Fruit fly (Drosophila melanogaster) whole organism, prepupa: ENCODE data around the gene Dscam2.

Experiments used
- CG10669 ChIP-seq: fragments of 200-800 bp; sonication (Bioruptor generic); optimal IDR thresholded peaks from 3 replicates; lab custom pipeline; 2018; ENCODE audit warnings: missing biosample characterization, mild to moderate bottlenecking, missing genetic modification characterization, moderate library complexity
- CG11294 ChIP-seq: fragments of 200-800 bp; sonication (Bioruptor generic); IDR thresholded peaks from 2 replicates; pipeline ENCODE4 v1.3.6; 2022; ENCODE audit warnings: missing biosample characterization, missing genetic modification characterization
- CG11762 ChIP-seq: fragments of 200-800 bp; sonication (Bioruptor generic); optimal IDR thresholded peaks from 3 replicates; lab custom pipeline; 2016; ENCODE audit warnings: missing biosample characterization, missing genetic modification characterization; ENCODE audit not compliant: insufficient read depth
- CG11902 ChIP-seq: fragments of 200-800 bp; sonication (Bioruptor generic); optimal IDR thresholded peaks from 3 replicates; lab custom pipeline; 2016; ENCODE audit warnings: missing biosample characterization, missing genetic modification characterization
- CG15336 ChIP-seq: fragments of 200-800 bp; sonication (Bioruptor generic); IDR thresholded peaks from 2 replicates; pipeline ENCODE4 v1.3.6; 2022; ENCODE audit warnings: missing biosample characterization, missing genetic modification characterization
- CG1621 ChIP-seq: fragments of 200-800 bp; sonication (Bioruptor generic); optimal IDR thresholded peaks from 3 replicates; lab custom pipeline; 2018; ENCODE audit warnings: missing biosample characterization, mild to moderate bottlenecking, missing genetic modification characterization
- CG31627 ChIP-seq: fragments of 200-800 bp; sonication (Bioruptor generic); optimal IDR thresholded peaks from 3 replicates; lab custom pipeline; 2016; ENCODE audit warnings: missing biosample characterization, missing genetic modification characterization
- CG32006 ChIP-seq: fragments of 200-800 bp; sonication (Bioruptor generic); optimal IDR thresholded peaks from 3 replicates; lab custom pipeline; 2017; ENCODE audit warnings: missing biosample characterization, mild to moderate bottlenecking, missing genetic modification characterization
- CG34406 ChIP-seq: fragments of 200-800 bp; sonication (Bioruptor generic); optimal IDR thresholded peaks from 3 replicates; lab custom pipeline; 2016; ENCODE audit warnings: missing biosample characterization, missing genetic modification characterization
- CG3919 ChIP-seq: fragments of 200-800 bp; sonication (Bioruptor generic); optimal IDR thresholded peaks from 3 replicates; lab custom pipeline; 2016; ENCODE audit warnings: missing biosample characterization, missing genetic modification characterization
- CG6808 ChIP-seq: fragments of 200-800 bp; sonication (Bioruptor generic); optimal IDR thresholded peaks from 3 replicates; lab custom pipeline; 2017; ENCODE audit warnings: missing biosample characterization, missing genetic modification characterization, mild to moderate bottlenecking, moderate library complexity, missing genetic modification reagents
- CG6854 ChIP-seq: fragments of 200-800 bp; sonication (Bioruptor generic); optimal IDR thresholded peaks from 2 replicates; lab custom pipeline; 2017; ENCODE audit warnings: missing biosample characterization, mild to moderate bottlenecking, missing genetic modification characterization
- CG7368 ChIP-seq: fragments of 200-800 bp; sonication (Bioruptor generic); optimal IDR thresholded peaks from 3 replicates; lab custom pipeline; 2016; ENCODE audit warnings: missing biosample characterization, missing genetic modification characterization
- CG8119 ChIP-seq: fragments of 200-800 bp; sonication (Bioruptor generic); IDR thresholded peaks from 3 replicates; pipeline ENCODE4 v1.3.6; 2022; ENCODE audit warnings: missing biosample characterization, missing genetic modification characterization
- CG8319 ChIP-seq: fragments of 200-800 bp; sonication (Bioruptor generic); optimal IDR thresholded peaks from 3 replicates; lab custom pipeline; 2016; ENCODE audit warnings: missing biosample characterization, missing genetic modification characterization
- CG8632 ChIP-seq: fragments of 200-800 bp; sonication (Bioruptor generic); optimal IDR thresholded peaks from 3 replicates; lab custom pipeline; 2016; ENCODE audit warnings: missing biosample characterization, missing genetic modification characterization
- CG9139 ChIP-seq: fragments of 200-800 bp; sonication (Bioruptor generic); optimal IDR thresholded peaks from 3 replicates; lab custom pipeline; 2017; ENCODE audit warnings: missing biosample characterization, mild to moderate bottlenecking, missing genetic modification characterization
- Eip75B ChIP-seq: fragments of 200-800 bp; sonication (Bioruptor generic); optimal IDR thresholded peaks from 3 replicates; lab custom pipeline; 2016; ENCODE audit warnings: missing biosample characterization, missing genetic modification characterization
- Eip93F ChIP-seq: fragments of 200-800 bp; sonication (Bioruptor generic); optimal IDR thresholded peaks from 2 replicates; lab custom pipeline; 2016; ENCODE audit warnings: missing biosample characterization, mild to moderate bottlenecking, missing genetic modification characterization
- Ets21C ChIP-seq: fragments of 200-800 bp; sonication (Bioruptor generic); optimal IDR thresholded peaks from 3 replicates; lab custom pipeline; 2016; ENCODE audit warnings: missing biosample characterization, missing genetic modification characterization
- Ets96B ChIP-seq: fragments of 200-800 bp; optimal IDR thresholded peaks from 2 replicates; lab custom pipeline; 2019; ENCODE audit warnings: missing biosample characterization, mild to moderate bottlenecking, missing genetic modification characterization, moderate library complexity
- Gug ChIP-seq: fragments of 200-800 bp; sonication (Bioruptor generic); IDR thresholded peaks from 2 replicates; pipeline ENCODE4 v1.3.6; 2022; ENCODE audit warnings: missing biosample characterization, missing genetic modification characterization
- Hr38 ChIP-seq: sonication (Bioruptor generic); optimal IDR thresholded peaks from 2 replicates; lab custom pipeline; 2016; ENCODE audit warnings: missing biosample characterization, missing genetic modification characterization
- Hr39 ChIP-seq: fragments of 200-800 bp; sonication (Bioruptor generic); optimal IDR thresholded peaks from 2 replicates; lab custom pipeline; 2016; ENCODE audit warnings: missing biosample characterization, missing genetic modification characterization
- Hr4 ChIP-seq: fragments of 200-800 bp; sonication (Bioruptor generic); optimal IDR thresholded peaks from 3 replicates; lab custom pipeline; 2016; ENCODE audit warnings: missing biosample characterization, missing genetic modification characterization
- Lpt ChIP-seq: fragments of 200-800 bp; sonication (Bioruptor generic); optimal IDR thresholded peaks from 3 replicates; lab custom pipeline; 2016; ENCODE audit warnings: missing biosample characterization, missing genetic modification characterization
- Met ChIP-seq: fragments of 200-800 bp; sonication (Bioruptor generic); optimal IDR thresholded peaks from 3 replicates; lab custom pipeline; 2016; ENCODE audit warnings: missing biosample characterization, missing genetic modification characterization
- Sox102F ChIP-seq: fragments of 200-800 bp; sonication (Bioruptor generic); optimal IDR thresholded peaks from 2 replicates; lab custom pipeline; 2016; ENCODE audit warnings: missing biosample characterization, mild to moderate bottlenecking, missing genetic modification characterization
- Sox15 ChIP-seq: fragments of 200-800 bp; sonication (Bioruptor generic); optimal IDR thresholded peaks from 3 replicates; lab custom pipeline; 2016; ENCODE audit warnings: missing biosample characterization, missing genetic modification characterization
- achi ChIP-seq: fragments of 200-800 bp; sonication (Bioruptor generic); optimal IDR thresholded peaks from 3 replicates; lab custom pipeline; 2016; ENCODE audit warnings: missing biosample characterization, missing genetic modification characterization
- acj6 ChIP-seq: fragments of 200-800 bp; sonication (Bioruptor generic); optimal IDR thresholded peaks from 3 replicates; lab custom pipeline; 2016; ENCODE audit warnings: missing biosample characterization, missing genetic modification characterization
- cyc ChIP-seq: fragments of 200-800 bp; sonication (Bioruptor generic); optimal IDR thresholded peaks from 3 replicates; lab custom pipeline; 2016; ENCODE audit warnings: missing biosample characterization, missing genetic modification characterization
- dac ChIP-seq: fragments of 200-800 bp; sonication (Bioruptor generic); optimal IDR thresholded peaks from 2 replicates; lab custom pipeline; 2017; ENCODE audit warnings: missing biosample characterization, mild to moderate bottlenecking, missing genetic modification characterization
- dsx ChIP-seq: fragments of 200-800 bp; optimal IDR thresholded peaks from 3 replicates; lab custom pipeline; 2019; ENCODE audit warnings: missing biosample characterization, mild to moderate bottlenecking, missing genetic modification characterization, moderate library complexity; ENCODE audit not compliant: poor library complexity, severe bottlenecking
- eg ChIP-seq: fragments of 200-800 bp; sonication (Bioruptor generic); IDR thresholded peaks from 3 replicates; pipeline ENCODE4 v1.3.6; 2022; ENCODE audit warnings: missing biosample characterization, missing genetic modification characterization
- esn ChIP-seq: fragments of 200-800 bp; sonication (Bioruptor generic); optimal IDR thresholded peaks from 2 replicates; lab custom pipeline; 2016; ENCODE audit warnings: missing biosample characterization, mild to moderate bottlenecking, missing genetic modification characterization, moderate library complexity
- fd85E ChIP-seq: fragments of 200-800 bp; sonication (Bioruptor generic); optimal IDR thresholded peaks from 3 replicates; lab custom pipeline; 2016; ENCODE audit warnings: missing biosample characterization, missing genetic modification characterization
- fkh ChIP-seq: fragments of 200-800 bp; sonication (Bioruptor generic); optimal IDR thresholded peaks from 3 replicates; lab custom pipeline; 2017; ENCODE audit warnings: missing biosample characterization, mild to moderate bottlenecking, missing genetic modification characterization, moderate library complexity
- net ChIP-seq: fragments of 200-800 bp; sonication (Bioruptor generic); optimal IDR thresholded peaks from 3 replicates; lab custom pipeline; 2016; ENCODE audit warnings: missing biosample characterization, missing genetic modification characterization
- pdm3 ChIP-seq: fragments of 200-800 bp; sonication (Bioruptor generic); optimal IDR thresholded peaks from 3 replicates; lab custom pipeline; 2016; ENCODE audit warnings: missing biosample characterization, missing genetic modification characterization
- svp ChIP-seq: fragments of 200-800 bp; sonication (Bioruptor generic); peaks from one replicate; lab custom pipeline; 2016; ENCODE audit warnings: missing biosample characterization, missing genetic modification characterization
- vri ChIP-seq: fragments of 200-800 bp; sonication (Bioruptor generic); optimal IDR thresholded peaks from 3 replicates; lab custom pipeline; 2016; ENCODE audit warnings: missing biosample characterization, mild to moderate bottlenecking, missing genetic modification characterization

The Dscam2 gene

dm6 chr3L:7161310-7161709 lies 28.4 kb downstream of the Dscam2 start:
- no peak for TF ChIP-seq Ets21C (GFP tag; lab: Kevin White, UChicago)
- TF ChIP-seq Sox15, result no peak
- no peak for TF ChIP-seq CG10669 (GFP tag; lab: Kevin White, UChicago)

- TF ChIP-seq pdm3 (GFP tag; lab: Kevin White, UChicago) (no peak), vri (GFP tag; lab: Kevin White, UChicago) (peak; percentile 50)
These were observed 32.0 kb downstream of the Dscam2 start, which contains the start of gene CG8620 for dm6 chr3L:7157713-7158112. TSS of gene CG8620 (plus strand) at chr3L:7158099.

dm6 chr3L:7156890-7157289 lies 32.8 kb downstream of the Dscam2 start, which contains the start of gene corn:
TSS of gene corn (minus strand) at chr3L:7157073.
- TF ChIP-seq CG8119 (GFP tag; lab: Robert Waterston, UW) (no peak), Sox102F (GFP tag; lab: Kevin White, UChicago) (no peak), achi (GFP tag; lab: Kevin White, UChicago) (peak; percentile 8), eg (GFP tag; lab: Robert Waterston, UW) (no peak), acj6 (no peak), pdm3 (GFP tag; lab: Kevin White, UChicago) (no peak), CG10669 (GFP tag; lab: Kevin White, UChicago) (no peak), CG8632 (GFP tag; lab: Kevin White, UChicago) (no peak), vri (GFP tag; lab: Kevin White, UChicago) (peak; percentile 22), fd85E (GFP tag; lab: Kevin White, UChicago) (no peak), CG9139 (peak; percentile 14), CG6854 (no peak), CG8319 (GFP tag; lab: Kevin White, UChicago) (no peak), Met (GFP tag; lab: Kevin White, UChicago) (peak; percentile 15), Eip93F (GFP tag; lab: Kevin White, UChicago) (no peak), Gug (GFP tag; lab: Robert Waterston, UW) (no peak), Lpt (GFP tag; lab: Kevin White, UChicago) (no peak), fkh (GFP tag; lab: Kevin White, UChicago) (peak; percentile 3), CG11294 (GFP tag; lab: Robert Waterston, UW) (no peak), Eip75B (GFP tag; lab: Kevin White, UChicago) (peak; percentile 6), CG7368 (no peak)

dm6 chr3L:7156239-7156638 lies 33.5 kb downstream of the Dscam2 start:
- TF ChIP-seq CG15336 (GFP tag; lab: Robert Waterston, UW) (no peak), CG11902 (no peak), CG34406 (GFP tag; lab: Kevin White, UChicago) (no peak), CG9139 (no peak), dac (GFP tag; lab: Kevin White, UChicago) (no peak), Sox15 (no peak), CG1621 (tag; lab: Kevin White, UChicago) (no peak), pdm3 (GFP tag; lab: Kevin White, UChicago) (no peak), CG11294 (GFP tag; lab: Robert Waterston, UW) (no peak), vri (GFP tag; lab: Kevin White, UChicago) (no peak), CG10669 (GFP tag; lab: Kevin White, UChicago) (no peak), CG7368 (no peak), Hr38 (GFP tag; lab: Kevin White, UChicago) (no peak), esn (GFP tag; lab: Kevin White, UChicago) (no peak), Met (GFP tag; lab: Kevin White, UChicago) (no peak), eg (GFP tag; lab: Robert Waterston, UW) (no peak), Ets21C (GFP tag; lab: Kevin White, UChicago) (no peak), Hr4 (no peak), CG3919 (no peak)

- TF ChIP-seq CG34406 (GFP tag; lab: Kevin White, UChicago) (peak; percentile 50), esn (GFP tag; lab: Kevin White, UChicago) (peak; percentile 80), CG8632 (GFP tag; lab: Kevin White, UChicago) (peak; percentile 57), CG11902 (peak; percentile 52), Eip75B (GFP tag; lab: Kevin White, UChicago) (peak; percentile 74), dsx (GFP tag; lab: Kevin White, UChicago) (peak; percentile 29), Ets96B (tag; lab: Kevin White, UChicago) (peak; percentile 46), Hr39 (GFP tag; lab: Kevin White, UChicago) (peak; percentile 63), net (GFP tag; lab: Kevin White, UChicago) (peak; percentile 74), CG11762 (peak; percentile 64), CG6808 (GFP tag; lab: Kevin White, UChicago) (peak; percentile 79), CG31627 (GFP tag; lab: Kevin White, UChicago) (peak; percentile 65), CG11294 (GFP tag; lab: Robert Waterston, UW) (no peak), vri (GFP tag; lab: Kevin White, UChicago) (peak; percentile 23), cyc (GFP tag; lab: Kevin White, UChicago) (peak; percentile 58), Hr38 (GFP tag; lab: Kevin White, UChicago) (no peak), svp (peak; percentile 83), CG32006 (GFP tag; lab: Kevin White, UChicago) (peak; percentile 89)
These were observed 34.2 kb downstream of the Dscam2 start for dm6 chr3L:7155522-7155978.
